Fruit fly (Drosophila melanogaster) whole organism, prepupa: Measurements from ENCODE around the gene CG1636.

Experiments used
- Blimp-1 ChIP-seq: fragments of 200-800 bp; sonication (Bioruptor generic); optimal IDR thresholded peaks from 3 replicates; lab custom pipeline; 2017; ENCODE audit warnings: missing biosample characterization, missing genetic modification characterization, mild to moderate bottlenecking, moderate library complexity, missing genetic modification reagents
- CG10669 ChIP-seq: fragments of 200-800 bp; sonication (Bioruptor generic); optimal IDR thresholded peaks from 3 replicates; lab custom pipeline; 2018; ENCODE audit warnings: missing biosample characterization, mild to moderate bottlenecking, missing genetic modification characterization, moderate library complexity
- CG11294 ChIP-seq: fragments of 200-800 bp; sonication (Bioruptor generic); IDR thresholded peaks from 2 replicates; pipeline ENCODE4 v1.3.6; 2022; ENCODE audit warnings: missing biosample characterization, missing genetic modification characterization
- CG11902 ChIP-seq: fragments of 200-800 bp; sonication (Bioruptor generic); optimal IDR thresholded peaks from 3 replicates; lab custom pipeline; 2016; ENCODE audit warnings: missing biosample characterization, missing genetic modification characterization
- CG1621 ChIP-seq: fragments of 200-800 bp; sonication (Bioruptor generic); optimal IDR thresholded peaks from 3 replicates; lab custom pipeline; 2018; ENCODE audit warnings: missing biosample characterization, mild to moderate bottlenecking, missing genetic modification characterization
- CG16779 ChIP-seq: fragments of 200-800 bp; sonication (Bioruptor generic); optimal IDR thresholded peaks from 3 replicates; lab custom pipeline; 2017; ENCODE audit warnings: missing biosample characterization, mild to moderate bottlenecking, missing genetic modification characterization
- CG3032 ChIP-seq: fragments of 200-800 bp; optimal IDR thresholded peaks from 2 replicates; lab custom pipeline; 2019; ENCODE audit warnings: missing biosample characterization, mild to moderate bottlenecking, missing genetic modification characterization, moderate library complexity
- CG31627 ChIP-seq: fragments of 200-800 bp; sonication (Bioruptor generic); optimal IDR thresholded peaks from 3 replicates; lab custom pipeline; 2016; ENCODE audit warnings: missing biosample characterization, missing genetic modification characterization
- CG32006 ChIP-seq: fragments of 200-800 bp; sonication (Bioruptor generic); optimal IDR thresholded peaks from 3 replicates; lab custom pipeline; 2017; ENCODE audit warnings: missing biosample characterization, mild to moderate bottlenecking, missing genetic modification characterization
- CG3919 ChIP-seq: fragments of 200-800 bp; sonication (Bioruptor generic); optimal IDR thresholded peaks from 3 replicates; lab custom pipeline; 2016; ENCODE audit warnings: missing biosample characterization, missing genetic modification characterization
- CG4318 ChIP-seq: fragments of 200-800 bp; sonication (Bioruptor generic); optimal IDR thresholded peaks from 3 replicates; lab custom pipeline; 2017; ENCODE audit warnings: missing biosample characterization, mild to moderate bottlenecking, missing genetic modification characterization
- CG6163 ChIP-seq: fragments of 200-800 bp; sonication (Bioruptor generic); IDR thresholded peaks from 3 replicates; pipeline ENCODE4 v1.3.6; 2022; ENCODE audit warnings: missing biosample characterization, missing genetic modification characterization
- CG6276 ChIP-seq: fragments of 200-800 bp; sonication (Bioruptor generic); optimal IDR thresholded peaks from 2 replicates; lab custom pipeline; 2017; ENCODE audit warnings: missing biosample characterization, mild to moderate bottlenecking, missing genetic modification characterization
- CG6792 ChIP-seq: fragments of 200-800 bp; sonication (Bioruptor generic); optimal IDR thresholded peaks from 3 replicates; lab custom pipeline; 2016; ENCODE audit warnings: missing biosample characterization, missing genetic modification characterization
- CG6808 ChIP-seq: fragments of 200-800 bp; sonication (Bioruptor generic); optimal IDR thresholded peaks from 3 replicates; lab custom pipeline; 2017; ENCODE audit warnings: missing biosample characterization, missing genetic modification characterization, mild to moderate bottlenecking, moderate library complexity, missing genetic modification reagents
- CG6854 ChIP-seq: fragments of 200-800 bp; sonication (Bioruptor generic); optimal IDR thresholded peaks from 2 replicates; lab custom pipeline; 2017; ENCODE audit warnings: missing biosample characterization, mild to moderate bottlenecking, missing genetic modification characterization
- CG7368 ChIP-seq: fragments of 200-800 bp; sonication (Bioruptor generic); optimal IDR thresholded peaks from 3 replicates; lab custom pipeline; 2016; ENCODE audit warnings: missing biosample characterization, missing genetic modification characterization
- CG8119 ChIP-seq: fragments of 200-800 bp; sonication (Bioruptor generic); IDR thresholded peaks from 3 replicates; pipeline ENCODE4 v1.3.6; 2022; ENCODE audit warnings: missing biosample characterization, missing genetic modification characterization
- Eip78C ChIP-seq: fragments of 200-800 bp; sonication (Bioruptor generic); peaks from one replicate; lab custom pipeline; 2016; ENCODE audit warnings: missing biosample characterization, missing genetic modification characterization
- Ets21C ChIP-seq: fragments of 200-800 bp; sonication (Bioruptor generic); optimal IDR thresholded peaks from 3 replicates; lab custom pipeline; 2016; ENCODE audit warnings: missing biosample characterization, missing genetic modification characterization
- Ets96B ChIP-seq: fragments of 200-800 bp; optimal IDR thresholded peaks from 2 replicates; lab custom pipeline; 2019; ENCODE audit warnings: missing biosample characterization, mild to moderate bottlenecking, missing genetic modification characterization, moderate library complexity
- Gug ChIP-seq: fragments of 200-800 bp; sonication (Bioruptor generic); IDR thresholded peaks from 2 replicates; pipeline ENCODE4 v1.3.6; 2022; ENCODE audit warnings: missing biosample characterization, missing genetic modification characterization
- Hr39 ChIP-seq: fragments of 200-800 bp; sonication (Bioruptor generic); optimal IDR thresholded peaks from 2 replicates; lab custom pipeline; 2016; ENCODE audit warnings: missing biosample characterization, missing genetic modification characterization
- Lpt ChIP-seq: fragments of 200-800 bp; sonication (Bioruptor generic); optimal IDR thresholded peaks from 3 replicates; lab custom pipeline; 2016; ENCODE audit warnings: missing biosample characterization, missing genetic modification characterization
- OdsH ChIP-seq: fragments of 200-800 bp; sonication (Bioruptor generic); optimal IDR thresholded peaks from 3 replicates; lab custom pipeline; 2016; ENCODE audit warnings: missing biosample characterization, missing genetic modification characterization
- Smox ChIP-seq: fragments of 200-800 bp; sonication (Bioruptor generic); optimal IDR thresholded peaks from 3 replicates; lab custom pipeline; 2016; ENCODE audit warnings: missing biosample characterization, missing genetic modification characterization
- Sox102F ChIP-seq: fragments of 200-800 bp; sonication (Bioruptor generic); optimal IDR thresholded peaks from 2 replicates; lab custom pipeline; 2016; ENCODE audit warnings: missing biosample characterization, mild to moderate bottlenecking, missing genetic modification characterization
- Sox14 ChIP-seq: fragments of 200-800 bp; sonication (Bioruptor generic); optimal IDR thresholded peaks from 3 replicates; lab custom pipeline; 2016; ENCODE audit warnings: missing biosample characterization, missing genetic modification characterization
- Sox15 ChIP-seq: fragments of 200-800 bp; sonication (Bioruptor generic); optimal IDR thresholded peaks from 3 replicates; lab custom pipeline; 2016; ENCODE audit warnings: missing biosample characterization, missing genetic modification characterization
- achi ChIP-seq: fragments of 200-800 bp; sonication (Bioruptor generic); optimal IDR thresholded peaks from 3 replicates; lab custom pipeline; 2016; ENCODE audit warnings: missing biosample characterization, missing genetic modification characterization
- acj6 ChIP-seq: fragments of 200-800 bp; sonication (Bioruptor generic); optimal IDR thresholded peaks from 3 replicates; lab custom pipeline; 2016; ENCODE audit warnings: missing biosample characterization, missing genetic modification characterization
- cyc ChIP-seq: fragments of 200-800 bp; sonication (Bioruptor generic); optimal IDR thresholded peaks from 3 replicates; lab custom pipeline; 2016; ENCODE audit warnings: missing biosample characterization, missing genetic modification characterization
- dac ChIP-seq: fragments of 200-800 bp; sonication (Bioruptor generic); optimal IDR thresholded peaks from 2 replicates; lab custom pipeline; 2017; ENCODE audit warnings: missing biosample characterization, mild to moderate bottlenecking, missing genetic modification characterization
- eg ChIP-seq: fragments of 200-800 bp; sonication (Bioruptor generic); IDR thresholded peaks from 3 replicates; pipeline ENCODE4 v1.3.6; 2022; ENCODE audit warnings: missing biosample characterization, missing genetic modification characterization
- esn ChIP-seq: fragments of 200-800 bp; sonication (Bioruptor generic); optimal IDR thresholded peaks from 2 replicates; lab custom pipeline; 2016; ENCODE audit warnings: missing biosample characterization, mild to moderate bottlenecking, missing genetic modification characterization, moderate library complexity
- fd59A ChIP-seq: fragments of 200-800 bp; sonication (Bioruptor generic); optimal IDR thresholded peaks from 2 replicates; lab custom pipeline; 2017; ENCODE audit warnings: missing biosample characterization, mild to moderate bottlenecking, missing genetic modification characterization, missing genetic modification reagents
- fd85E ChIP-seq: fragments of 200-800 bp; sonication (Bioruptor generic); optimal IDR thresholded peaks from 3 replicates; lab custom pipeline; 2016; ENCODE audit warnings: missing biosample characterization, missing genetic modification characterization
- fkh ChIP-seq: fragments of 200-800 bp; sonication (Bioruptor generic); optimal IDR thresholded peaks from 3 replicates; lab custom pipeline; 2017; ENCODE audit warnings: missing biosample characterization, mild to moderate bottlenecking, missing genetic modification characterization, moderate library complexity
- lz ChIP-seq: fragments of 200-800 bp; sonication (Bioruptor generic); optimal IDR thresholded peaks from 3 replicates; lab custom pipeline; 2016; ENCODE audit warnings: missing biosample characterization, missing genetic modification characterization
- net ChIP-seq: fragments of 200-800 bp; sonication (Bioruptor generic); optimal IDR thresholded peaks from 3 replicates; lab custom pipeline; 2016; ENCODE audit warnings: missing biosample characterization, missing genetic modification characterization
- pdm3 ChIP-seq: fragments of 200-800 bp; sonication (Bioruptor generic); optimal IDR thresholded peaks from 3 replicates; lab custom pipeline; 2016; ENCODE audit warnings: missing biosample characterization, missing genetic modification characterization
- salr ChIP-seq, 2 experiments: fragments of 200-800 bp; sonication (Bioruptor generic); optimal IDR thresholded peaks; 3 replicates each; lab custom pipeline; 2016 to 2018; ENCODE audit warnings: missing biosample characterization in 2 of 2, missing genetic modification characterization in 2 of 2, mild to moderate bottlenecking in 1 of 2
- svp ChIP-seq: fragments of 200-800 bp; sonication (Bioruptor generic); peaks from one replicate; lab custom pipeline; 2016; ENCODE audit warnings: missing biosample characterization, missing genetic modification characterization
- vri ChIP-seq: fragments of 200-800 bp; sonication (Bioruptor generic); optimal IDR thresholded peaks from 3 replicates; lab custom pipeline; 2016; ENCODE audit warnings: missing biosample characterization, mild to moderate bottlenecking, missing genetic modification characterization

The CG1636 gene

DNA sequence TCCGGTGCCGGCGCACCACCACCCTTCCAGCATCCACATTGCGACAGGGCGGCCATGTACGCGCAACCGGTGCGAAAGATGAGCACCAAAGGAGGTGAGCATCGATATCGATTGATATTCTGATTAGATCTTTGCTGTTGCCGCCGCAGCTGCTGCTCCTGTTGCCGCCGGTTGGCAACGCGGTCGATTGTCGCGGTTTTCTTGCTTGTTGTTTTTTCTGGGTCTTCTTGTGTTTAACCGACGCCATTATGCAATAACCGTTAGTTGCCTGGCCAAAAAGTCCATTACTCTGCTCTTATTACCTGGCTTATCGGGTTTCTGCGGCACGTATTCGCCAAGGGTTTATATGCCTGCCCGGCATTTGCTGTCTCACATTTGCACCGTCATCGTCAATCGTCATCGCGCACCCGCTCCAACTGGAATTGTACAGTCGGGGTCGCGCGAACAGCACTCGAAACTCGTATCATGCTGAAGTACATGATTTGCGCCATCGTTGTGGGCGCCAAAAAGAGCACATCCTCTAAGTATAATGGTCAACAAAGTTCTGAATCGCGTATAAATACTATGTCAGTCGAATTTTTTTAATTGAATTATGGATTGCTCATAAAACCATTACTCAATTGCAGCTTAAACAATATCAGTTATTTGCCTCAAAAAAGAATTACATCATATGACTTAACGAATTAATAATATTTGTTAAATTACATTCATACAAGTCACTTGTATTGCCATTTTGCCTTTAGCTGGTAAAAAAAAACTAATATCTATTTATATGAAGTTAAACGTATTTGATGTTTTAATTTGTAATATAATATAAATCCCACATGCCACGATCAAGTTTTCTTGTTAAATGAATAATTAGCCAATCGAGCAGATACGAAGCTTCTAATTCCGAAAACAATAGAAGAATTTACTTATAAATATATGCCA is 29.0 kb upstream of the CG1636 start, which contains the start of gene sni (continued):
- TF ChIP-seq esn (GFP tag; lab: Kevin White, UChicago) (peak; percentile 72), CG10669 (GFP tag; lab: Kevin White, UChicago) (peak; percentile 42), CG1621 (no peak), salr (GFP tag; optimal IDR thresholded peaks at IDR 0.05; lab: Kevin White, UChicago) (no peak), CG6163 (peak; percentile 50; the same call in 2 of the 3 replicates), svp (GFP tag; lab: Kevin White, UChicago) (peak; percentile 86), fd59A (GFP tag; lab: Kevin White, UChicago) (no peak), CG4318 (GFP tag; lab: Kevin White, UChicago) (no peak), CG31627 (peak; percentile 66), Sox102F (peak; percentile 63), Ets96B (tag; lab: Kevin White, UChicago) (peak; percentile 45), CG6854 (GFP tag; lab: Kevin White, UChicago) (no peak), Eip78C (peak; percentile 92), CG7368 (GFP tag; lab: Kevin White, UChicago) (peak; percentile 8), OdsH (no peak), Gug (GFP tag; lab: Robert Waterston, UW) (peak; percentile 57), cyc (GFP tag; lab: Kevin White, UChicago) (peak; percentile 53), Ets21C (GFP tag; lab: Kevin White, UChicago) (peak; percentile 35), vri (GFP tag; lab: Kevin White, UChicago) (peak; percentile 69), CG3919 (peak; percentile 53), net (GFP tag; lab: Kevin White, UChicago) (peak; percentile 28), CG32006 (peak; percentile 65), CG16779 (peak; percentile 13), eg (peak; percentile 48; the same call in 1 of the 3 replicates), achi (peak; percentile 49), CG6276 (GFP tag; lab: Kevin White, UChicago) (no peak), Sox15 (peak; percentile 28), acj6 (GFP tag; lab: Kevin White, UChicago) (peak; percentile 48), fd85E (GFP tag; lab: Kevin White, UChicago) (no peak), Sox14 (GFP tag; lab: Kevin White, UChicago) (peak; percentile 44), CG6808 (GFP tag; lab: Kevin White, UChicago) (peak; percentile 4), lz (GFP tag; lab: Kevin White, UChicago) (peak; percentile 49), Smox (GFP tag; lab: Kevin White, UChicago) (peak; percentile 59)

DNA sequence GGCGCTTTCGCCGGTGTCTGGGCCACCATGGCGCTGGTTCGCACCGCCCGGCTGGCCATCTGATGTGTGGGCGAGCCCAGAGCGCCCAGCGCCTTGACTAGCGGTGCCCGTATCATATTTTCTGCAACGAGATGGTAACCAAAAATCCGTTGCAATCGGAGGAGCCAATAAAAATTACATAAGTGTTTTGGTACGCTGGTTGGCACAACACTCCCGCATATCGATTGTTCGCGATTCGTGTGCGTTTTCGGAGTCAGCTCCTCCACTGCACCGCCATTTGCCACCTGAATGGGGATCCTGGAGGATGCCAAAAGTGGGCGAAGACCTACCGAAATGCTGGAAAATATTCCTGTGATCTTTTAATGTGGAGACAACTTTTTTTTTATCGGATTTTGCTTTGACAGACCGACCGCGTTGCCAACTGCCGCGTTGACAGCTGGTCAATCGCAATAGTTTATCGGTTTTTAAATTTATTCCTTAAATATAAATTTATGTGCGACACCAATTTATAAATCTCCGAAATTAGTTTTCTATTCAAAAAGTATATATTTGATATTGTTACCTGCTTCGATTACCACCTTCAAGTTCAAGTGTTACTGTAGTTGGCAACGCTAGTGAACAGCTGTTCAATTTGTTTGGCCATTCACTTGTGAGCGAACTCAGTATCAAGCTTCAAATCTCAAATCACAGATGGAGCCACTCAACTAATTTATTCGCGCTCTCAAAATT is 21.8 kb upstream of the CG1636 start, which contains the start of gene ND-75:
Gene ND-75, minus strand, starts transcription at position 420 of the 729 bp plus-strand sequence.
- TF ChIP-seq vri (GFP tag; lab: Kevin White, UChicago) (peak; percentile 46), CG8119 (no peak), Eip78C (peak; percentile 63), achi (peak; percentile 100)
- TF ChIP-seq, all 60 proteins: peak for 3

DNA sequence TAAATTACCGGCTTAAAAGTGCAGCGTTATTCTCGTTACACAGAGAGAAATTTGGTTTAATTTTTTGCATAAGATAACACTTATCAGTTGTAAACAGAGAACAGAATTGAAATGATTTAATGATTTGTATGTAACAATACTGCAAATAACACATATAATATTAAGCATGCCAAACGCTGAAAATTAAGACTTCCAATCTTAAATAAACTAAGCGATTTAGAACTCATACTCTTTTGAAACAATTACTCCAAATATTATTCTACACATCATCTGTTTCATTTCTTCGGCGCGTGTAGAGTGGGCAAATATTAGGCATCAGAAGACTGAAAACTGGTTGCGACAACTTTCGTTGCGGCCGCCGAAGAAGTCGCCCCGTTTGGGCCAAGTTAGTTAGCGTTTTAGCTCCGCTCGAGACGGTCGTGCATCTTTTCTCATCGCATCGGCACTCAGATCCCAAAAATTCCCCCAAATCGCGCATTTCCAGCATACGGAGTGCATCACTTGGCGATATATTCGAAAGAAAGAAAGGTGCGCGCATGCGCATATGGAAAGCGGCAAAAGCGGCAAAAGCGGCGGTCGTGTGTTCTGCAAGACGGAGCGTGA is 20.8 kb upstream of the CG1636 start, which contains the start of gene CG1632:
Gene CG1632, plus strand, starts transcription at position 387 of the 603 bp plus-strand sequence.
- TF ChIP-seq Sox15 (peak; percentile 60), CG6163 (peak; percentile 84), Lpt (GFP tag; lab: Kevin White, UChicago) (peak; percentile 80), achi (peak; percentile 85), Hr39 (GFP tag; lab: Kevin White, UChicago) (peak; percentile 83), CG6808 (GFP tag; lab: Kevin White, UChicago) (peak; percentile 80), Blimp-1 (GFP tag; lab: Kevin White, UChicago) (peak; percentile 75), CG3919 (peak; percentile 83), dac (peak; percentile 83), CG11902 (GFP tag; lab: Kevin White, UChicago) (peak; percentile 25), vri (GFP tag; lab: Kevin White, UChicago) (peak; percentile 72), CG3032 (tag; lab: Kevin White, UChicago) (peak; percentile 83), CG6792 (GFP tag; lab: Kevin White, UChicago) (peak; percentile 80), pdm3 (GFP tag; lab: Kevin White, UChicago) (peak; percentile 88), Ets21C (GFP tag; lab: Kevin White, UChicago) (peak; percentile 79), net (GFP tag; lab: Kevin White, UChicago) (peak; percentile 83), CG11294 (GFP tag; lab: Robert Waterston, UW) (0 out of 2 replicates have a peak, but pooled peaks have one; percentile 36), fd85E (GFP tag; lab: Kevin White, UChicago) (peak; percentile 32), fkh (GFP tag; lab: Kevin White, UChicago) (no peak)
